Comparison of ENCODE assay signal across 5 fruit fly cellular contexts in the genomic region with DNA sequence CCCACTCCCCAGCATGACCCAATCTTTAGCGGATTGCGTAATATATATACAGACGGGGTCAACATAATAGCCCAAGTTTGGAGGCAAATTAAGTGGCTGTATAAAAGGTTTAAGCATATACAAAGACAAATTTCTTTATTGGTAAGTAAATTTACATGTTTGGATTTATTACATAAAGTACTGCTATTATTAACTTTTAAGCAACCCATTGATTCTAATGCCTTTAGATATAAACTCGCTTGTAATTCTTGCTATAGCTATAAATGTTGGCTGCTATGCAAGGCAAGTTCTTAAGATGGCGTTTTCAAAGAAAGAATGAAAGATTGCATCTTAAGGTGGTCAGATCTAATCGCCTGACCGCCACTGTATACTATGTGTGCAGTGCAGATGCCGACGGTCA.
A peak's percentile ranks its signal among the peaks of the same experiment; 100 is the strongest.
TF ChIP-seq lines count a peak whose summit lies in the region.

No protein-coding gene starts in this region.

- TF ChIP-seq CTCF in whole organism, embryonic (GFP tag; optimal IDR thresholded peaks at IDR 0.05; lab: Kevin White, UChicago) = no peak

TF ChIP-seq in whole organism, adult, 20 proteins besides CTCF, POLR2A, EP300 and RAD21:
- TF ChIP-seq CG5204 (GFP tag; optimal IDR thresholded peaks at IDR 0.05; lab: Kevin White, UChicago) (peak; percentile 0), kay (GFP tag; lab: Kevin White, UChicago; ENCODE audit: borderline replicate concordance) (no peak)

TF ChIP-seq in whole organism, embryonic, 481 proteins besides CTCF, POLR2A, EP300 and RAD21 (continues in another document):
- TF ChIP-seq MBD-R2 (GFP tag; IDR thresholded peaks at IDR 0.05; lab: Robert Waterston, UW) = 0 out of 2 replicates have a peak, but pooled peaks have one; percentile 14
- TF ChIP-seq Sox100B (GFP tag; optimal IDR thresholded peaks at IDR 0.05; lab: Kevin White, UChicago) = peak; percentile 57
- peak; percentile 52 for TF ChIP-seq gem (tag; optimal IDR thresholded peaks at IDR 0.05; lab: Kevin White, UChicago)
- peak; percentile 29 for TF ChIP-seq bcd (GFP tag; optimal IDR thresholded peaks at IDR 0.05; lab: Kevin White, UChicago)
- TF ChIP-seq CG9437 (GFP tag; optimal IDR thresholded peaks at IDR 0.05; lab: Kevin White, UChicago) = peak; percentile 19
- TF ChIP-seq nom (GFP tag; optimal IDR thresholded peaks at IDR 0.05; lab: Kevin White, UChicago) = no peak
- TF ChIP-seq caup (GFP tag; optimal IDR thresholded peaks at IDR 0.05; lab: Kevin White, UChicago; ENCODE audit: severe bottlenecking) = peak; percentile 40
- peak; percentile 42 for TF ChIP-seq NfI (GFP tag; optimal IDR thresholded peaks at IDR 0.05; lab: Kevin White, UChicago)
- TF ChIP-seq CG2712 (tag; optimal IDR thresholded peaks at IDR 0.05; lab: Kevin White, UChicago) = peak; percentile 30
- peak; percentile 59 for TF ChIP-seq CG3281 (GFP tag; optimal IDR thresholded peaks at IDR 0.05; lab: Kevin White, UChicago)
- peak; percentile 17 for TF ChIP-seq CG15514 (GFP tag; optimal IDR thresholded peaks at IDR 0.05; lab: Kevin White, UChicago)
- peak in 1 of 2 experiments; percentile 6 for TF ChIP-seq Eip74EF (GFP tag; optimal IDR thresholded peaks at IDR 0.05; lab: Kevin White, UChicago)
- TF ChIP-seq Taf1 (GFP tag; IDR thresholded peaks at IDR 0.05; lab: Robert Waterston, UW) = peak; percentile 7; the same call in 1 of the 2 replicates
- TF ChIP-seq Asciz (GFP tag; optimal IDR thresholded peaks at IDR 0.05; lab: Kevin White, UChicago) = peak; percentile 10
- peak; percentile 4 for TF ChIP-seq Hr3 (GFP tag; optimal IDR thresholded peaks at IDR 0.05; lab: Kevin White, UChicago)
- TF ChIP-seq CG2116 (GFP tag; optimal IDR thresholded peaks at IDR 0.05; lab: Kevin White, UChicago) = no peak
- TF ChIP-seq ewg (GFP tag; optimal IDR thresholded peaks at IDR 0.05; lab: Kevin White, UChicago) = no peak
- peak; percentile 46 for TF ChIP-seq lab (GFP tag; optimal IDR thresholded peaks at IDR 0.05; lab: Kevin White, UChicago)
- TF ChIP-seq Fer1 (GFP tag; optimal IDR thresholded peaks at IDR 0.05; lab: Kevin White, UChicago) = peak; percentile 71
- no peak for TF ChIP-seq wek (GFP tag; optimal IDR thresholded peaks at IDR 0.05; lab: Kevin White, UChicago)

TF ChIP-seq in whole organism, prepupa, 60 proteins besides CTCF, POLR2A, EP300 and RAD21 (continues in another document):
- peak; percentile 45 for TF ChIP-seq topi (GFP tag; optimal IDR thresholded peaks at IDR 0.05; lab: Kevin White, UChicago)
- TF ChIP-seq CG3032 (tag; optimal IDR thresholded peaks at IDR 0.05; lab: Kevin White, UChicago) = peak; percentile 55
- no peak for TF ChIP-seq dac (GFP tag; optimal IDR thresholded peaks at IDR 0.05; lab: Kevin White, UChicago)
- TF ChIP-seq CG11762 (GFP tag; optimal IDR thresholded peaks at IDR 0.05; lab: Kevin White, UChicago; ENCODE audit: insufficient read depth) = no peak
- TF ChIP-seq CG1621 (tag; optimal IDR thresholded peaks at IDR 0.05; lab: Kevin White, UChicago) = peak; percentile 26
- TF ChIP-seq CG4318 (GFP tag; optimal IDR thresholded peaks at IDR 0.05; lab: Kevin White, UChicago) = no peak
- peak; percentile 23 for TF ChIP-seq CG6792 (GFP tag; optimal IDR thresholded peaks at IDR 0.05; lab: Kevin White, UChicago)
- TF ChIP-seq CG6854 (GFP tag; optimal IDR thresholded peaks at IDR 0.05; lab: Kevin White, UChicago) = no peak
- peak; percentile 32 for TF ChIP-seq CG8319 (GFP tag; optimal IDR thresholded peaks at IDR 0.05; lab: Kevin White, UChicago)
- peak; percentile 52 for TF ChIP-seq Ets96B (tag; optimal IDR thresholded peaks at IDR 0.05; lab: Kevin White, UChicago)
- peak; percentile 52 for TF ChIP-seq CG10669 (GFP tag; optimal IDR thresholded peaks at IDR 0.05; lab: Kevin White, UChicago)
- peak; percentile 3 for TF ChIP-seq net (GFP tag; optimal IDR thresholded peaks at IDR 0.05; lab: Kevin White, UChicago)
- peak; percentile 48 for TF ChIP-seq fd59A (GFP tag; optimal IDR thresholded peaks at IDR 0.05; lab: Kevin White, UChicago)
- TF ChIP-seq acj6 (GFP tag; optimal IDR thresholded peaks at IDR 0.05; lab: Kevin White, UChicago) = peak; percentile 50
- peak; percentile 12 to 40 for TF ChIP-seq ss (GFP tag; optimal IDR thresholded peaks at IDR 0.05; lab: Kevin White, UChicago)
- TF ChIP-seq CG11902 (GFP tag; optimal IDR thresholded peaks at IDR 0.05; lab: Kevin White, UChicago) = peak; percentile 0
- peak; percentile 66 for TF ChIP-seq CG6808 (GFP tag; optimal IDR thresholded peaks at IDR 0.05; lab: Kevin White, UChicago)
- peak; percentile 57 for TF ChIP-seq esn (GFP tag; optimal IDR thresholded peaks at IDR 0.05; lab: Kevin White, UChicago)
- TF ChIP-seq vri (GFP tag; optimal IDR thresholded peaks at IDR 0.05; lab: Kevin White, UChicago) = peak; percentile 83
- TF ChIP-seq CG8119 (GFP tag; IDR thresholded peaks at IDR 0.05; lab: Robert Waterston, UW) = peak; percentile 45; the same call in 1 of the 3 replicates
- peak; percentile 92 for TF ChIP-seq Eip78C (GFP tag; lab: Kevin White, UChicago)
- TF ChIP-seq Gug (GFP tag; IDR thresholded peaks at IDR 0.05; lab: Robert Waterston, UW) = no peak

TF ChIP-seq in whole organism, pupa, 21 proteins besides CTCF, POLR2A, EP300 and RAD21:
- TF ChIP-seq Snoo (tag; optimal IDR thresholded peaks at IDR 0.05; lab: Kevin White, UChicago) = peak; percentile 52
- TF ChIP-seq CG14655 (GFP tag; optimal IDR thresholded peaks at IDR 0.05; lab: Kevin White, UChicago) = peak; percentile 64
- TF ChIP-seq fd96Ca (GFP tag; IDR thresholded peaks at IDR 0.05; lab: Robert Waterston, UW) = no peak
- no peak for TF ChIP-seq Ets98B (GFP tag; IDR thresholded peaks at IDR 0.05; lab: Robert Waterston, UW)
- no peak for TF ChIP-seq CG4496 (GFP tag; IDR thresholded peaks at IDR 0.05; lab: Robert Waterston, UW)
- TF ChIP-seq rn (GFP tag; IDR thresholded peaks at IDR 0.05; lab: Robert Waterston, UW) = no peak
- peak; percentile 2 for TF ChIP-seq CG13204 (GFP tag; optimal IDR thresholded peaks at IDR 0.05; lab: Kevin White, UChicago)
- TF ChIP-seq CG32121 (GFP tag; IDR thresholded peaks at IDR 0.05; lab: Robert Waterston, UW) = no peak
- peak; percentile 34 for TF ChIP-seq CG34367 (tag; optimal IDR thresholded peaks at IDR 0.05; lab: Kevin White, UChicago)
- TF ChIP-seq EcR (GFP tag; optimal IDR thresholded peaks at IDR 0.05; lab: Kevin White, UChicago) = no peak
- TF ChIP-seq D1 (tag; optimal IDR thresholded peaks at IDR 0.05; lab: Kevin White, UChicago) = no peak
- peak; percentile 38 for TF ChIP-seq CG8301 (tag; optimal IDR thresholded peaks at IDR 0.05; lab: Kevin White, UChicago)
- peak; percentile 57 for TF ChIP-seq CG15710 (tag; optimal IDR thresholded peaks at IDR 0.05; lab: Kevin White, UChicago)
- TF ChIP-seq CG8159 (tag; optimal IDR thresholded peaks at IDR 0.05; lab: Kevin White, UChicago) = peak; percentile 61
- peak; percentile 12 for TF ChIP-seq gl (tag; optimal IDR thresholded peaks at IDR 0.05; lab: Kevin White, UChicago)
- peak; percentile 49 for TF ChIP-seq Pif1B (GFP tag; optimal IDR thresholded peaks at IDR 0.05; lab: Kevin White, UChicago)
- TF ChIP-seq CG17806 (tag; optimal IDR thresholded peaks at IDR 0.05; lab: Kevin White, UChicago) = peak; percentile 68
- TF ChIP-seq CG12605 (GFP tag; IDR thresholded peaks at IDR 0.05; lab: Robert Waterston, UW) = no peak
- TF ChIP-seq CG10348 (GFP tag; IDR thresholded peaks at IDR 0.05; lab: Robert Waterston, UW) = no peak
- TF ChIP-seq Pif1A (GFP tag; optimal IDR thresholded peaks at IDR 0.05; lab: Kevin White, UChicago) = peak; percentile 37
- TF ChIP-seq CG9948 (tag; optimal IDR thresholded peaks at IDR 0.05; lab: Kevin White, UChicago) = peak; percentile 64
TF ChIP-seq in whole organism, pupa: peak in this region for 12.

TF ChIP-seq in whole organism, wandering third instar larva, 38 proteins besides CTCF, POLR2A, EP300 and RAD21:
- TF ChIP-seq Sp1 (GFP tag; optimal IDR thresholded peaks at IDR 0.05; lab: Kevin White, UChicago) (peak; percentile 47), dmrt93B (GFP tag; optimal IDR thresholded peaks at IDR 0.05; lab: Kevin White, UChicago) (peak; percentile 37), HLH106 (tag; optimal IDR thresholded peaks at IDR 0.05; lab: Kevin White, UChicago) (peak; percentile 48), h (GFP tag; optimal IDR thresholded peaks at IDR 0.05; lab: Kevin White, UChicago) (peak; percentile 69), dl (GFP tag; optimal IDR thresholded peaks at IDR 0.05; lab: Kevin White, UChicago; ENCODE audit: insufficient read depth in 1 of 2, partially characterized antibody in 2 of 2) (no peak), tai (GFP tag; optimal IDR thresholded peaks at IDR 0.05; lab: Kevin White, UChicago) (peak; percentile 52), woc (GFP tag; optimal IDR thresholded peaks at IDR 0.05; lab: Kevin White, UChicago) (peak; percentile 50), rgr (GFP tag; optimal IDR thresholded peaks at IDR 0.05; lab: Kevin White, UChicago) (peak; percentile 53), Myc (optimal IDR thresholded peaks at IDR 0.05; lab: Kevin White, UChicago) (no peak), psq (GFP tag; optimal IDR thresholded peaks at IDR 0.05; lab: Kevin White, UChicago) (peak; percentile 42), Dfd (GFP tag; optimal IDR thresholded peaks at IDR 0.05; lab: Kevin White, UChicago) (no peak), br (GFP tag; optimal IDR thresholded peaks at IDR 0.05; lab: Kevin White, UChicago) (peak; percentile 5), CrebA (GFP tag; optimal IDR thresholded peaks at IDR 0.05; lab: Kevin White, UChicago; ENCODE audit: borderline replicate concordance) (no peak), OdsH (GFP tag; optimal IDR thresholded peaks at IDR 0.05; lab: Kevin White, UChicago) (peak; percentile 62), foxo (GFP tag; optimal IDR thresholded peaks at IDR 0.05; lab: Kevin White, UChicago) (peak in 1 of 2 experiments; percentile 65), lola (GFP tag; optimal IDR thresholded peaks at IDR 0.05; lab: Kevin White, UChicago) (no peak), ey (GFP tag; optimal IDR thresholded peaks at IDR 0.05; lab: Kevin White, UChicago) (peak; percentile 63), fru (GFP tag; optimal IDR thresholded peaks at IDR 0.05; lab: Kevin White, UChicago) (peak; percentile 62)
TF ChIP-seq in whole organism, wandering third instar larva: peak in this region for 13.
